Worm (Caenorhabditis elegans) whole organism, L4/young adult: ENCODE data around the gene T02C1.2.

Experiments
- W03F9.2 ChIP-seq: fragments of 150-350 bp; optimal IDR thresholded peaks from 2 replicates; lab custom pipeline; 2014; ENCODE audit warnings: missing biosample characterization, missing genetic modification characterization
- dao-5 ChIP-seq: sonication (generic microtip); optimal IDR thresholded peaks from 2 replicates; lab custom pipeline; 2016; ENCODE audit warnings: missing genotype, missing genetic modification characterization, moderate library complexity, missing compliant biosample characterization
- him-1 ChIP-seq: sonication (generic microtip); optimal IDR thresholded peaks from 2 replicates; lab custom pipeline; 2016; ENCODE audit warnings: missing genotype, missing genetic modification reagents, missing genetic modification characterization, missing compliant biosample characterization

DNA sequence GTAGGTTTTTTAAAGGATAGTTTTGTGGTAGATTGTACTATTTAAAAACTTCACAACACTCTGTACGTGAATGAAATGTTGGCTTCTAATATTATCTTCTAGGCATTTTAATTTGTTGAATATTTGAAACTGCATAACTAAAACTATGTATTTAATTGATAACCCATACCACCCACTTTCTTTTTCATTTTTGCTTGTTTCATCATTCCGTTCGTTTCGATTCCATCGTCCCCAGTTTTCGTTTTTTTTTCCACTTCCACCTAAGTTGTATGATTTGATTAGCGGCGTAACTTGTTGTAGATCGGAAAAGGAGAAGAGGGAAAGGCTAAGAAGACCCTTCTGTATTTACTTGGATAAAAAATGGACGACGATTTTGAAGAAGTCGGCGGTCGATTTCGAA lies 49.1 kb downstream of the T02C1.2 start, which contains the start of gene K01B6.3:
- TF ChIP-seq dao-5 (tag; lab: Kevin White, UChicago) = no peak
- no peak for TF ChIP-seq him-1 (tag; lab: Kevin White, UChicago)
- no peak for TF ChIP-seq W03F9.2 (tag; lab: Kevin White, UChicago)
